Worm (Caenorhabditis elegans) whole organism, young adult: ENCODE results near the gene acr-17.

Source experiments
- B0019.2 ChIP-seq: fragments of 200-800 bp; sonication (Bioruptor generic); conservative IDR thresholded peaks from 2 replicates; pipeline ENCODE4 v1.3.6; 2022; ENCODE audit warnings: missing genetic modification reagents, missing genetic modification characterization, missing compliant biosample characterization
- B0035.1 ChIP-seq: sonication (generic microtip); optimal IDR thresholded peaks from 2 replicates; lab custom pipeline; 2016; ENCODE audit warnings: missing genetic modification characterization, mild to moderate bottlenecking, missing compliant biosample characterization, missing genotype, missing genetic modification reagents
- C06A6.2 ChIP-seq: fragments of 200-800 bp; sonication (Bioruptor generic); conservative IDR thresholded peaks from 2 replicates; pipeline ENCODE4 v1.3.6; 2022; ENCODE audit warnings: missing genetic modification characterization, missing compliant biosample characterization
- C17E4.6 ChIP-seq: fragments of 200-800 bp; sonication (Bioruptor generic); IDR thresholded peaks from 2 replicates; pipeline ENCODE4 v1.3.6; 2022; ENCODE audit warnings: missing genetic modification reagents, missing genetic modification characterization, missing compliant biosample characterization
- F10E7.11 ChIP-seq: sonication (generic microtip); optimal IDR thresholded peaks from 2 replicates; lab custom pipeline; 2017; ENCODE audit warnings: mild to moderate bottlenecking, missing genetic modification characterization, moderate library complexity, missing compliant biosample characterization
- F22D6.2 ChIP-seq: sonication (generic microtip); optimal IDR thresholded peaks from 2 replicates; lab custom pipeline; 2016; ENCODE audit warnings: mild to moderate bottlenecking, missing genetic modification characterization, missing compliant biosample characterization
- F23B12.7 ChIP-seq: sonication (generic microtip); optimal IDR thresholded peaks from 2 replicates; lab custom pipeline; 2017; ENCODE audit warnings: missing genetic modification characterization, mild to moderate bottlenecking, missing compliant biosample characterization, antibody characterized with exemption, moderate library complexity; ENCODE audit not compliant: insufficient read depth
- F33H1.4 ChIP-seq: fragments of 200-800 bp; sonication (Bioruptor generic); IDR thresholded peaks from 2 replicates; pipeline ENCODE4 v1.3.6; 2022; ENCODE audit warnings: missing genetic modification reagents, missing genetic modification characterization, missing compliant biosample characterization
- F37B4.10 ChIP-seq: fragments of 200-800 bp; sonication (Bioruptor generic); IDR thresholded peaks from 2 replicates; pipeline ENCODE4 v1.3.6; 2022; ENCODE audit warnings: missing genetic modification characterization, missing compliant biosample characterization
- F39B2.1 ChIP-seq: fragments of 200-800 bp; sonication (Bioruptor generic); IDR thresholded peaks from 2 replicates; pipeline ENCODE4 v1.3.6; 2022; ENCODE audit warnings: missing genetic modification reagents, missing genetic modification characterization, missing compliant biosample characterization
- F49E8.2 ChIP-seq: sonication (generic microtip); optimal IDR thresholded peaks from 3 replicates; lab custom pipeline; 2017; ENCODE audit warnings: missing genetic modification characterization, mild to moderate bottlenecking, missing compliant biosample characterization, antibody characterized with exemption, moderate library complexity; ENCODE audit not compliant: insufficient read depth
- F57A8.1 ChIP-seq: fragments of 200-800 bp; sonication (Bioruptor generic); optimal IDR thresholded peaks from 2 replicates; lab custom pipeline; 2018; ENCODE audit warnings: mild to moderate bottlenecking, missing genetic modification characterization, moderate library complexity, missing compliant biosample characterization
- F57C9.4 ChIP-seq: sonication (generic microtip); optimal IDR thresholded peaks from 2 replicates; lab custom pipeline; 2017; ENCODE audit warnings: mild to moderate bottlenecking, missing genetic modification characterization, missing compliant biosample characterization
- T07F8.4 ChIP-seq: sonication (generic microtip); optimal IDR thresholded peaks from 2 replicates; lab custom pipeline; 2016; ENCODE audit warnings: mild to moderate bottlenecking, missing genetic modification characterization, moderate library complexity, missing compliant biosample characterization
- T26A5.8 ChIP-seq: sonication (generic microtip); optimal IDR thresholded peaks from 2 replicates; lab custom pipeline; 2016; ENCODE audit warnings: missing genetic modification characterization, missing compliant biosample characterization
- Y95B8A.8 ChIP-seq: fragments of 200-800 bp; sonication (Bioruptor generic); IDR thresholded peaks from 2 replicates; pipeline ENCODE4 v1.3.6; 2022; ENCODE audit warnings: missing genetic modification reagents, missing genetic modification characterization, missing compliant biosample characterization
- ama-1 ChIP-seq, 3 experiments: fragments of 150-350 bp in 1 of 3; sonication (generic microtip) in 2 of 3; optimal IDR thresholded peaks; 2 replicates each; lab custom pipeline; 2014 to 2018; ENCODE audit warnings: missing biosample characterization in 2 of 3, missing genetic modification characterization in 2 of 3, missing genetic modification reagents in 2 of 3
- aptf-2 ChIP-seq: fragments of 200-800 bp; sonication (Bioruptor generic); conservative IDR thresholded peaks from 2 replicates; pipeline ENCODE4 v1.3.6; 2022; ENCODE audit warnings: missing genetic modification reagents, missing genetic modification characterization, missing compliant biosample characterization
- athp-1 ChIP-seq: sonication (generic microtip); optimal IDR thresholded peaks from 2 replicates; lab custom pipeline; 2017; ENCODE audit warnings: mild to moderate bottlenecking, missing genetic modification characterization, missing compliant biosample characterization
- attf-3 ChIP-seq: fragments of 200-800 bp; sonication (Bioruptor generic); conservative IDR thresholded peaks from 2 replicates; pipeline ENCODE4 v1.3.6; 2022; ENCODE audit warnings: missing genetic modification reagents, missing genetic modification characterization, missing compliant biosample characterization
- ceh-91 ChIP-seq: fragments of 200-800 bp; sonication (Bioruptor generic); IDR thresholded peaks from 2 replicates; pipeline ENCODE4 v1.3.6; 2022; ENCODE audit warnings: missing genetic modification reagents, missing genetic modification characterization, missing compliant biosample characterization
- chd-7 ChIP-seq: sonication (generic microtip); optimal IDR thresholded peaks from 2 replicates; lab custom pipeline; 2016; ENCODE audit warnings: mild to moderate bottlenecking, missing genetic modification characterization, moderate library complexity, missing compliant biosample characterization
- die-1 ChIP-seq: sonication (generic microtip); optimal IDR thresholded peaks from 2 replicates; lab custom pipeline; 2016; ENCODE audit warnings: missing genotype, mild to moderate bottlenecking, missing genetic modification characterization, missing compliant biosample characterization
- dox-1 ChIP-seq: fragments of 200-800 bp; sonication (Bioruptor generic); IDR thresholded peaks from 2 replicates; pipeline ENCODE4 v1.3.6; 2022; ENCODE audit warnings: missing genetic modification reagents, missing genetic modification characterization, missing compliant biosample characterization
- dpl-1 ChIP-seq: fragments of 150-350 bp; optimal IDR thresholded peaks from 2 replicates; lab custom pipeline; 2014; ENCODE audit warnings: missing biosample characterization, missing genetic modification reagents, missing genetic modification characterization
- egl-18 ChIP-seq: fragments of 200-800 bp; sonication (Bioruptor generic); IDR thresholded peaks from 2 replicates; pipeline ENCODE4 v1.3.6; 2022; ENCODE audit warnings: missing genetic modification reagents, missing genetic modification characterization, missing compliant biosample characterization
- egl-44 ChIP-seq: fragments of 200-800 bp; sonication (Bioruptor generic); IDR thresholded peaks from 2 replicates; pipeline ENCODE4 v1.3.6; 2022; ENCODE audit warnings: missing genetic modification reagents, missing genetic modification characterization, missing compliant biosample characterization
- hlh-12 ChIP-seq: sonication (generic microtip); optimal IDR thresholded peaks from 2 replicates; lab custom pipeline; 2016; ENCODE audit warnings: missing genetic modification characterization, missing compliant biosample characterization
- hlh-26 ChIP-seq: fragments of 200-800 bp; sonication (Bioruptor generic); conservative IDR thresholded peaks from 2 replicates; pipeline ENCODE4 v1.3.6; 2022; ENCODE audit warnings: missing genetic modification reagents, missing genetic modification characterization, missing compliant biosample characterization
- hmg-1.2 ChIP-seq: fragments of 200-800 bp; sonication (Bioruptor generic); IDR thresholded peaks from 2 replicates; pipeline ENCODE4 v1.3.6; 2022; ENCODE audit warnings: missing genetic modification reagents, missing genetic modification characterization, missing compliant biosample characterization
- hmg-20 ChIP-seq: fragments of 200-800 bp; sonication (Bioruptor generic); IDR thresholded peaks from 2 replicates; pipeline ENCODE4 v1.3.6; 2022; ENCODE audit warnings: missing genetic modification reagents, missing genetic modification characterization, missing compliant biosample characterization
- hsf-1 ChIP-seq: fragments of 200-800 bp; sonication (Bioruptor generic); IDR thresholded peaks from 2 replicates; pipeline ENCODE4 v1.3.6; 2022; ENCODE audit warnings: missing genetic modification reagents, missing genetic modification characterization, missing compliant biosample characterization
- let-607 ChIP-seq, 2 experiments: fragments of 200-800 bp in 1 of 2; sonication (Bioruptor generic) in 1 of 2; sonication (generic microtip) in 1 of 2; optimal IDR thresholded peaks; 2 replicates each; lab custom pipeline; 2016 to 2018; ENCODE audit warnings: mild to moderate bottlenecking in 2 of 2, missing compliant biosample characterization in 2 of 2, missing genetic modification characterization in 2 of 2, moderate library complexity in 2 of 2, missing genotype in 1 of 2
- lsl-1 ChIP-seq: fragments of 200-800 bp; sonication (Bioruptor generic); optimal IDR thresholded peaks from 2 replicates; lab custom pipeline; 2018; ENCODE audit warnings: mild to moderate bottlenecking, missing genetic modification characterization, moderate library complexity, missing compliant biosample characterization
- mel-28 ChIP-seq: sonication (generic microtip); optimal IDR thresholded peaks from 2 replicates; lab custom pipeline; 2016; ENCODE audit warnings: borderline replicate concordance, mild to moderate bottlenecking, missing genetic modification characterization, missing compliant biosample characterization
- nfya-2 ChIP-seq: fragments of 200-800 bp; sonication (Bioruptor generic); IDR thresholded peaks from 2 replicates; pipeline ENCODE4 v1.3.6; 2022; ENCODE audit warnings: missing genetic modification reagents, missing genetic modification characterization, missing compliant biosample characterization
- nhr-120 ChIP-seq: fragments of 200-800 bp; sonication (Bioruptor generic); IDR thresholded peaks from 2 replicates; pipeline ENCODE4 v1.3.6; 2022; ENCODE audit warnings: missing genetic modification characterization, missing compliant biosample characterization
- nhr-179 ChIP-seq: sonication (generic microtip); optimal IDR thresholded peaks from 2 replicates; lab custom pipeline; 2016; ENCODE audit warnings: mild to moderate bottlenecking, missing genetic modification characterization, missing compliant biosample characterization
- nhr-27 ChIP-seq: fragments of 200-800 bp; sonication (Bioruptor generic); optimal IDR thresholded peaks from 2 replicates; lab custom pipeline; 2018; ENCODE audit warnings: mild to moderate bottlenecking, missing genetic modification characterization, moderate library complexity, missing compliant biosample characterization
- nhr-80 ChIP-seq: sonication (generic microtip); optimal IDR thresholded peaks from 2 replicates; lab custom pipeline; 2016; ENCODE audit warnings: missing genetic modification characterization, missing compliant biosample characterization
- pbrm-1 ChIP-seq: fragments of 200-800 bp; sonication (Bioruptor generic); IDR thresholded peaks from 2 replicates; pipeline ENCODE4 v1.3.6; 2022; ENCODE audit warnings: missing genetic modification reagents, missing genetic modification characterization, missing compliant biosample characterization
- rec-8 ChIP-seq, 2 experiments: sonication (generic microtip); optimal IDR thresholded peaks; 2 replicates each; lab custom pipeline; 2016; ENCODE audit warnings: mild to moderate bottlenecking in 2 of 2, missing genetic modification characterization in 2 of 2, missing genetic modification reagents in 2 of 2, missing genotype in 2 of 2, missing biosample characterization in 1 of 2, missing compliant biosample characterization in 1 of 2, moderate library complexity in 1 of 2
- sea-2 ChIP-seq: fragments of 200-800 bp; sonication (Bioruptor generic); IDR thresholded peaks from 2 replicates; pipeline ENCODE4 v1.3.6; 2022; ENCODE audit warnings: missing genetic modification characterization, missing compliant biosample characterization
- snpc-3.4 ChIP-seq: sonication (generic microtip); optimal IDR thresholded peaks from 2 replicates; lab custom pipeline; 2017; ENCODE audit warnings: missing genetic modification characterization, mild to moderate bottlenecking, missing compliant biosample characterization, antibody characterized with exemption, moderate library complexity, missing genotype, missing genetic modification reagents
- tlf-1 ChIP-seq: fragments of 200-800 bp; sonication (Bioruptor generic); optimal IDR thresholded peaks from 2 replicates; lab custom pipeline; 2018; ENCODE audit warnings: mild to moderate bottlenecking, missing genetic modification characterization, missing compliant biosample characterization
- ztf-26 ChIP-seq: sonication (generic microtip); optimal IDR thresholded peaks from 2 replicates; lab custom pipeline; 2017; ENCODE audit warnings: missing genetic modification characterization, missing compliant biosample characterization
- ztf-28 ChIP-seq: fragments of 200-800 bp; sonication (Bioruptor generic); IDR thresholded peaks from 2 replicates; pipeline ENCODE4 v1.3.6; 2022; ENCODE audit warnings: missing genetic modification reagents, missing genetic modification characterization, missing compliant biosample characterization
- ztf-6 ChIP-seq: fragments of 200-800 bp; sonication (Bioruptor generic); IDR thresholded peaks from 2 replicates; pipeline ENCODE4 v1.3.6; 2022; ENCODE audit warnings: missing genetic modification reagents, missing genetic modification characterization, missing compliant biosample characterization

acr-17 gene

DNA sequence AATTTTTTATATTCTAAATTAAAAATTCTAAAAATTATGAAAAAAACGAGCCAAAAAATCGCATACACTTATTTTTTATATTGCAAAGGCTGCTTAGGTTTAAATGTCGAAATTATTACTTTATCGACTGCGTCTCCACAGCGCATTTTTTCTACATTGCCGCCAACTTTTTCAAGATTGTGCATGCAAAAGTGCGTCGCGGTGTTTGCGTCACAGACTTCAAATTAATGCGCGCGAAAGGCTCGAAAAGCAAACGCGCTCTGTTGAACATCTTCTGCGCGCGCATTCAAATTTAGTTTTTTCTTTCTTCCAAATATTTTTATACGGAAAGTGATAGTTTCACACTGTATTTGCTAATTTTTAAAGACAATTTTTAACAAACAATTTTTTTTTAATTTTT lies 7.9 kb upstream of the acr-17 start:
- TF ChIP-seq egl-18 (GFP tag; lab: Robert Waterston, UW) (0 out of 2 replicates have a peak, but pooled peaks have one; percentile 71), hlh-12 (tag; lab: Kevin White, UChicago) (no peak), die-1 (no peak), ztf-6 (GFP tag; lab: Robert Waterston, UW) (no peak), nhr-120 (GFP tag; lab: Robert Waterston, UW) (no peak), egl-44 (GFP tag; lab: Robert Waterston, UW) (0 out of 2 replicates have a peak, but pooled peaks have one; percentile 38), nfya-2 (GFP tag; lab: Robert Waterston, UW) (0 out of 2 replicates have a peak, but pooled peaks have one; percentile 34), T07F8.4 (tag; lab: Kevin White, UChicago) (no peak), sea-2 (no peak), ama-1 (optimal IDR thresholded peaks at IDR 0.05; lab: Kevin White, UChicago) (no peak), ama-1 (GFP tag; optimal IDR thresholded peaks at IDR 0.05; lab: Kevin White, UChicago) (no peak), snpc-3.4 (tag; lab: Kevin White, UChicago) (no peak), T26A5.8 (tag; lab: Kevin White, UChicago) (no peak), rec-8 (tag; optimal IDR thresholded peaks at IDR 0.05; lab: Kevin White, UChicago) (no peak), C06A6.2 (peak; percentile 80), dox-1 (GFP tag; lab: Robert Waterston, UW) (peak; percentile 92), let-607 (tag; optimal IDR thresholded peaks at IDR 0.05; lab: Kevin White, UChicago) (peak; percentile 24 to 62), Y95B8A.8 (GFP tag; lab: Robert Waterston, UW) (peak; percentile 79; the same call in 1 of the 2 replicates), F57A8.1 (GFP tag; lab: Kevin White, UChicago) (no peak), lsl-1 (GFP tag; lab: Kevin White, UChicago) (peak; percentile 29), tlf-1 (GFP tag; lab: Kevin White, UChicago) (peak; percentile 71), F37B4.10 (GFP tag; lab: Robert Waterston, UW) (peak; percentile 85; the same call in 1 of the 2 replicates), F39B2.1 (GFP tag; lab: Robert Waterston, UW) (no peak), attf-3 (peak; percentile 68), pbrm-1 (GFP tag; lab: Robert Waterston, UW) (peak; percentile 95), F23B12.7 (peak; percentile 27), ztf-26 (tag; lab: Kevin White, UChicago) (peak; percentile 56), aptf-2 (peak; percentile 53; the same call in 1 of the 2 replicates), nhr-27 (tag; lab: Kevin White, UChicago) (no peak), hsf-1 (no peak), C17E4.6 (GFP tag; lab: Robert Waterston, UW) (peak; percentile 25; the same call in 1 of the 2 replicates), ztf-28 (GFP tag; lab: Robert Waterston, UW) (0 out of 2 replicates have a peak, but pooled peaks have one; percentile 62), hlh-26 (no peak), F22D6.2 (peak; percentile 37), F33H1.4 (GFP tag; lab: Robert Waterston, UW) (peak; percentile 58), B0019.2 (GFP tag; lab: Robert Waterston, UW) (no peak), nhr-80 (tag; lab: Kevin White, UChicago) (peak; percentile 35), chd-7 (no peak), F49E8.2 (tag; lab: Kevin White, UChicago) (no peak), mel-28 (tag; lab: Kevin White, UChicago) (no peak), B0035.1 (tag; lab: Kevin White, UChicago) (peak; percentile 22), F10E7.11 (tag; lab: Kevin White, UChicago) (no peak), nhr-179 (tag; lab: Kevin White, UChicago) (no peak), ceh-91 (GFP tag; lab: Robert Waterston, UW) (peak; percentile 70; the same call in 1 of the 2 replicates), athp-1 (tag; lab: Kevin White, UChicago) (peak; percentile 78), hmg-1.2 (peak; percentile 81), F57C9.4 (tag; lab: Kevin White, UChicago) (no peak), hmg-20 (peak; percentile 67; the same call in 1 of the 2 replicates), dpl-1 (GFP tag; lab: Kevin White, UChicago) (peak; percentile 87)
